Worm (Caenorhabditis elegans): ENCODE data around the gene T06E6.10.

DNA sequence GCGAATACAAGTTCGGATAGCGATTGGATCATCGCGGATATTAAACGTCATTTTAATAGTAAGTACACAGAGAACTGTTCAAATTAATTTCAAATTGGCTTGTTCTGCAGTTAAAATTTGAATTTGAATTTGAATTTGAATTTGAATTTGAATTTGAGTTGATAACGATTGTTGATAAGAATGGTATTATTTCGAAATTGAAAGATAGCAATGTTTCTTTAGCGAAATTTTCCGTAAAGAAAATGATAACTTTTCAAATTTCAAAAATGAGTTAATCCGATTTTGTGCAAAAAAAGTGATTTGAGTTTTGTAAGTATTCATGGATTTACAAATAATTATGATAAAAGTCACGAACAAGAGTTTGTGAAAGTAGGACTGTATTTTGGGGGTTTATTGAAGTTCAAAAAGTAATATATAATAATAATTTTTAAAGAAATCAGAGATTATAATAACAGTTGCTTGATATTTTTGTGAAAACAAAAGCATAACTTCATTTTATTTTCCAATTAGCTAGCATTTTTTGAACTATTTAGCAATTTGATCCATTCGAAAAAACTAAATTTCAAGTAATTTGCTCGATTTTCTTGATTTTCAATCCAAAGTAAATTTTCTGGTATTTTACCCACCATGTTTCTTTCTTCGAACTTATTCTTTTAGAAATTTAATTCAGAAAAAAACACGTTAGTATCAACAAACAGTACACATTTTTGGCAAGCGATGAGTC lies 7.6 kb downstream of the T06E6.10 start, which contains the start of gene Y36E3A.2:
- TF ChIP-seq egl-27 (tag; optimal IDR thresholded peaks at IDR 0.05): no peak
- no peak for TF ChIP-seq snpc-4 (tag; optimal IDR thresholded peaks at IDR 0.05)
- no peak for TF ChIP-seq mdt-29 (GFP tag; IDR thresholded peaks at IDR 0.05)
- no peak for TF ChIP-seq duxl-1 (tag; optimal IDR thresholded peaks at IDR 0.05; ENCODE audit: poor library complexity)
